Fruit fly (Drosophila melanogaster): ENCODE measurements around the gene CG13244.

DNA sequence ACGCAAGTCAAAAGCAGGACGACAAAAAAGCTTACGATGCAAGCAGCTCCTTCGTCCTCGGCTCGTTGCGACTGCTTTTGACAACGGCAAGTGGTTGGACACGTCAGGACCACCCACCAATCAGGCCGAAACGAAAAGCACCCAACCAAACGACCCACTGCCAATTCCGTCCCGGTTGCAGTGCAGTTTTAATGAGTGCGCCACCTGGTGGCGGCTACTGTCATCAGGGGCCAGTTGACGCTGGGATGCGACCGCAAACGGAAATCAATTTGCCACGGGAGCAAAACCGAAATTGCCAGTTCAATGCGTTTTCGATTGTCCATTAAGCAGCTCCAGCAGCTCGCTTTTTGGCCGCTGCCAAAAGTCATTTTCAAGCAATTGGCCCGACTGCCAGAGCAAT lies 13.0 kb upstream of the CG13244 start:
- TF ChIP-seq EcR (GFP tag; optimal IDR thresholded peaks at IDR 0.05) = no peak
- TF ChIP-seq psq (optimal IDR thresholded peaks at IDR 0.05) = no peak
- no peak for TF ChIP-seq pan (optimal IDR thresholded peaks at IDR 0.05)
- TF ChIP-seq usp (GFP tag; optimal IDR thresholded peaks at IDR 0.05) = no peak
- TF ChIP-seq CG8478 (optimal IDR thresholded peaks at IDR 0.05) = no peak

Measured in whole organism.